Worm (Caenorhabditis elegans) whole organism, L4/young adult: ENCODE results near the gene ain-1.

ENCODE experiments used
- W03F9.2 ChIP-seq: fragments of 150-350 bp; optimal IDR thresholded peaks from 2 replicates; lab custom pipeline; 2014; ENCODE audit warnings: missing biosample characterization, missing genetic modification characterization
- dao-5 ChIP-seq: sonication (generic microtip); optimal IDR thresholded peaks from 2 replicates; lab custom pipeline; 2016; ENCODE audit warnings: missing genotype, missing genetic modification characterization, moderate library complexity, missing compliant biosample characterization
- him-1 ChIP-seq: sonication (generic microtip); optimal IDR thresholded peaks from 2 replicates; lab custom pipeline; 2016; ENCODE audit warnings: missing genotype, missing genetic modification reagents, missing genetic modification characterization, missing compliant biosample characterization

ain-1 gene

ce11 chrX:16595522-16596282, 17.5 kb upstream of the ain-1 start:
- TF ChIP-seq W03F9.2 (tag; lab: Kevin White, UChicago): no peak
- no peak for TF ChIP-seq him-1 (tag; lab: Kevin White, UChicago)
- no peak for TF ChIP-seq dao-5 (tag; lab: Kevin White, UChicago)

- TF ChIP-seq dao-5 (tag; lab: Kevin White, UChicago): no peak
These were observed 16.3 kb upstream of the ain-1 start for ce11 chrX:16596972-16597371.

ce11 chrX:16597791-16598190, 15.5 kb upstream of the ain-1 start:
- no peak for TF ChIP-seq dao-5 (tag; lab: Kevin White, UChicago)
- no peak for TF ChIP-seq W03F9.2 (tag; lab: Kevin White, UChicago)
- TF ChIP-seq him-1 (tag; lab: Kevin White, UChicago): no peak

ce11 chrX:16602457-16602856, 10.8 kb upstream of the ain-1 start, which contains the start of gene F59C12.4:
Gene F59C12.4 (minus strand): TSS chrX:16602622.
- no peak for TF ChIP-seq him-1 (tag; lab: Kevin White, UChicago)
- TF ChIP-seq dao-5 (tag; lab: Kevin White, UChicago): no peak
- TF ChIP-seq W03F9.2 (tag; lab: Kevin White, UChicago): no peak

- TF ChIP-seq W03F9.2 (tag; lab: Kevin White, UChicago) (no peak), him-1 (tag; lab: Kevin White, UChicago) (no peak), dao-5 (tag; lab: Kevin White, UChicago) (no peak)
These were observed 9.2 kb upstream of the ain-1 start for ce11 chrX:16604096-16604495.

- TF ChIP-seq dao-5 (tag; lab: Kevin White, UChicago): no peak
- TF ChIP-seq him-1 (tag; lab: Kevin White, UChicago): peak; percentile 43
- peak; percentile 43 for TF ChIP-seq W03F9.2 (tag; lab: Kevin White, UChicago)
These were observed 8.7 kb upstream of the ain-1 start for ce11 chrX:16604566-16604965.

- TF ChIP-seq dao-5 (tag; lab: Kevin White, UChicago): no peak
- no peak for TF ChIP-seq him-1 (tag; lab: Kevin White, UChicago)
- TF ChIP-seq W03F9.2 (tag; lab: Kevin White, UChicago): no peak
These were observed 6.1 kb upstream of the ain-1 start for ce11 chrX:16607128-16607527.

- TF ChIP-seq W03F9.2 (tag; lab: Kevin White, UChicago) (no peak), him-1 (tag; lab: Kevin White, UChicago) (no peak), dao-5 (tag; lab: Kevin White, UChicago) (no peak)
These were observed 3.8 kb upstream of the ain-1 start, which contains the start of gene F59C12.3 for ce11 chrX:16609424-16609823. Gene F59C12.3 (minus strand): TSS chrX:16609524.

- TF ChIP-seq dao-5 (tag; lab: Kevin White, UChicago): no peak
- TF ChIP-seq him-1 (tag; lab: Kevin White, UChicago): no peak
- no peak for TF ChIP-seq W03F9.2 (tag; lab: Kevin White, UChicago)
These were observed 1.8 kb upstream of the ain-1 start for ce11 chrX:16611333-16612043.

ce11 chrX:16612293-16612946, 831 bp upstream of the ain-1 start:
- peak; percentile 97 for TF ChIP-seq him-1 (tag; lab: Kevin White, UChicago)
- peak; percentile 86 for TF ChIP-seq W03F9.2 (tag; lab: Kevin White, UChicago)
- peak; percentile 74 for TF ChIP-seq dao-5 (tag; lab: Kevin White, UChicago)

- TF ChIP-seq dao-5 (tag; lab: Kevin White, UChicago) (no peak), him-1 (tag; lab: Kevin White, UChicago) (no peak), W03F9.2 (tag; lab: Kevin White, UChicago) (no peak)
These were observed 843 bp downstream of the ain-1 start for ce11 chrX:16614094-16614493.

ce11 chrX:16617427-16618128, 4.3 kb downstream of the ain-1 start:
- TF ChIP-seq W03F9.2 (tag; lab: Kevin White, UChicago): no peak
- no peak for TF ChIP-seq dao-5 (tag; lab: Kevin White, UChicago)
- no peak for TF ChIP-seq him-1 (tag; lab: Kevin White, UChicago)
